Fruit fly (Drosophila melanogaster): ENCODE measurements around the gene CG44532.

CG44532 gene

DNA sequence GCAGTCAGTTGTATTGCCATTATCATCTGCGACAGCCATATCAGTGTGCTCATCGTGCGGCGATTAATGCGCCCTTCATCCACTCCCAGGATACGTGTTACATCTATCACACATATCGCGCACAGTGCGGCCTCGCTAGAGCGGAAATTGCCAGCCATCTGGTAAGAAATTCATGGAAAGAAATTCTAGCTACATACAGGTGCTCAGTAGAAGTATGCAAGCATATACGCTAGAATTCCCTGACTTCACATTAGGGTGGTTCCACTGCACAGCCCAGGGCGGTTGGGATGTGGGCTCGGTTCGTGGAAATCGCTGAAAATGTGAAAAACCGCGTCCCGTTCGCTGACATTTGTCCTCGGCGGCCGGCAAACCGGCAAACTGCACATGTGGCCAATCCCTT lies 20.7 kb upstream of the CG44532 start (continued):
- TF ChIP-seq da (GFP tag; optimal IDR thresholded peaks at IDR 0.05) (peak; percentile 58), odd (GFP tag; optimal IDR thresholded peaks at IDR 0.05) (no peak), CG6272 (GFP tag; IDR thresholded peaks at IDR 0.05) (peak; percentile 83), tx (GFP tag; optimal IDR thresholded peaks at IDR 0.05) (peak; percentile 9), CG18011 (GFP tag; optimal IDR thresholded peaks at IDR 0.05) (no peak), CG9215 (GFP tag; IDR thresholded peaks at IDR 0.05) (peak; percentile 75), B-H2 (GFP tag; optimal IDR thresholded peaks at IDR 0.05) (no peak), nerfin-2 (GFP tag; IDR thresholded peaks at IDR 0.05; ENCODE audit: partially characterized antibody) (no peak), CG17802 (tag; optimal IDR thresholded peaks at IDR 0.05) (peak; percentile 43), Ssrp (tag; optimal IDR thresholded peaks at IDR 0.05) (peak; percentile 74), CG17359 (tag; optimal IDR thresholded peaks at IDR 0.05) (peak; percentile 68), CG17912 (GFP tag; optimal IDR thresholded peaks at IDR 0.05) (peak; percentile 22), sisA (GFP tag; IDR thresholded peaks at IDR 0.05) (peak; percentile 90), Blimp-1 (GFP tag; optimal IDR thresholded peaks at IDR 0.05) (peak; percentile 67), CG3065 (GFP tag; optimal IDR thresholded peaks at IDR 0.05) (peak; percentile 20), CG13894 (tag; optimal IDR thresholded peaks at IDR 0.05) (peak; percentile 31), MESR4 (GFP tag; optimal IDR thresholded peaks at IDR 0.05) (peak; percentile 32), Awh (GFP tag; IDR thresholded peaks at IDR 0.05) (peak; percentile 81), schlank (tag; optimal IDR thresholded peaks at IDR 0.05) (peak; percentile 16), insv (GFP tag; optimal IDR thresholded peaks at IDR 0.05) (peak in 1 of 2 experiments; percentile 21), CG10462 (GFP tag; optimal IDR thresholded peaks at IDR 0.05) (peak; percentile 37), eve (GFP tag; optimal IDR thresholded peaks at IDR 0.05) (no peak), CG3838 (GFP tag; optimal IDR thresholded peaks at IDR 0.05) (no peak), Lpt (GFP tag; optimal IDR thresholded peaks at IDR 0.05) (no peak), ash1 (GFP tag; optimal IDR thresholded peaks at IDR 0.05) (no peak), vvl (GFP tag; IDR thresholded peaks at IDR 0.05) (peak; percentile 90), CTCF (GFP tag; optimal IDR thresholded peaks at IDR 0.05) (no peak), CG1233 (GFP tag; optimal IDR thresholded peaks at IDR 0.05) (peak; percentile 66), Adf1 (GFP tag; IDR thresholded peaks at IDR 0.05) (0 out of 2 replicates have a peak, but pooled peaks have one; percentile 12), CG12769 (tag; optimal IDR thresholded peaks at IDR 0.05) (no peak), vfl (GFP tag; optimal IDR thresholded peaks at IDR 0.05) (peak; percentile 46), corto (GFP tag; optimal IDR thresholded peaks at IDR 0.05) (no peak), CG15269 (tag; optimal IDR thresholded peaks at IDR 0.05) (no peak), Stat92E (GFP tag; optimal IDR thresholded peaks at IDR 0.05) (no peak), CG7357 (GFP tag; IDR thresholded peaks at IDR 0.05) (peak; percentile 72), Trl (optimal IDR thresholded peaks at IDR 0.05) (no peak), Trl (GFP tag; optimal IDR thresholded peaks at IDR 0.05) (peak; percentile 74), BEAF-32 (GFP tag; optimal IDR thresholded peaks at IDR 0.05) (no peak), Xbp1 (GFP tag; optimal IDR thresholded peaks at IDR 0.05) (peak; percentile 79), CG2202 (tag; optimal IDR thresholded peaks at IDR 0.05) (peak; percentile 38), gsb-n (tag; optimal IDR thresholded peaks at IDR 0.05) (peak; percentile 60), row (GFP tag; IDR thresholded peaks at IDR 0.05) (peak; percentile 93), her (GFP tag; optimal IDR thresholded peaks at IDR 0.05) (peak; percentile 56), CG1602 (GFP tag; optimal IDR thresholded peaks at IDR 0.05) (peak; percentile 43), CkIIα-i1 (GFP tag; IDR thresholded peaks at IDR 0.05) (no peak), Drgx (GFP tag; IDR thresholded peaks at IDR 0.05) (peak; percentile 87), CG7271 (tag; optimal IDR thresholded peaks at IDR 0.05) (no peak), CG10979 (tag; optimal IDR thresholded peaks at IDR 0.05) (peak; percentile 76), CG9727 (GFP tag; optimal IDR thresholded peaks at IDR 0.05) (peak; percentile 74), CG7745 (tag; optimal IDR thresholded peaks at IDR 0.05) (no peak), Atf3 (GFP tag; optimal IDR thresholded peaks at IDR 0.05) (peak; percentile 45), sim (GFP tag; IDR thresholded peaks at IDR 0.05) (peak; percentile 70)
